Worm (Caenorhabditis elegans) whole organism, young adult: Measurements from ENCODE around the gene C04E6.8.

ENCODE experiments used
- B0035.1 ChIP-seq: sonication (generic microtip); optimal IDR thresholded peaks from 2 replicates; lab custom pipeline; 2016; ENCODE audit warnings: missing genetic modification characterization, mild to moderate bottlenecking, missing compliant biosample characterization, missing genotype, missing genetic modification reagents
- D2030.7 ChIP-seq: fragments of 200-800 bp; sonication (Bioruptor generic); IDR thresholded peaks from 2 replicates; pipeline ENCODE4 v1.3.6; 2022; ENCODE audit warnings: missing genetic modification reagents, missing genetic modification characterization, missing compliant biosample characterization
- F52B5.7 ChIP-seq: sonication (generic microtip); optimal IDR thresholded peaks from 2 replicates; lab custom pipeline; 2016; ENCODE audit warnings: mild to moderate bottlenecking, missing genetic modification characterization, missing compliant biosample characterization
- dox-1 ChIP-seq: fragments of 200-800 bp; sonication (Bioruptor generic); IDR thresholded peaks from 2 replicates; pipeline ENCODE4 v1.3.6; 2022; ENCODE audit warnings: missing genetic modification reagents, missing genetic modification characterization, missing compliant biosample characterization
- nhr-27 ChIP-seq: fragments of 200-800 bp; sonication (Bioruptor generic); optimal IDR thresholded peaks from 2 replicates; lab custom pipeline; 2018; ENCODE audit warnings: mild to moderate bottlenecking, missing genetic modification characterization, moderate library complexity, missing compliant biosample characterization
- snpc-3.4 ChIP-seq: sonication (generic microtip); optimal IDR thresholded peaks from 2 replicates; lab custom pipeline; 2017; ENCODE audit warnings: missing genetic modification characterization, mild to moderate bottlenecking, missing compliant biosample characterization, antibody characterized with exemption, moderate library complexity, missing genotype, missing genetic modification reagents
- unc-62 ChIP-seq: fragments of 150-350 bp; optimal IDR thresholded peaks from 2 replicates; lab custom pipeline; 2014; ENCODE audit warnings: missing biosample characterization, missing genetic modification reagents, missing genetic modification characterization

DNA sequence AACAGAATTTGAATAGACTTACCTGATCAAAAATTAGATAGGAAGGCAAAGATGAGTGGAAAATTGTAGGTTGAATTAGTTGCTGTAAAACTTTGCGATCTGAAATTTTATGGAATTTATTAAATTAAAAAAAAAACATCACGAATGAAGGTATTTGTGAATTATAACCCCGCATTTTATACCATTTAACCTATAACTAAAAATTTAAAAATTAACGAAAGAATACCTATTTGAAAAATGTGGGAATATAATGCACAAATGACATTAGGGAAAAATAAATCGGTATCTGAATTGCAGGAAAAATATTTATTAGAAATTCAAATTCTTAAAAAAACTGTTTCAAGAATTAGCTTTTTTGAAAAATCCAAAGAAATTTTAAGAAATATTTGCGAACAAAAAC, 14.4 kb downstream of the C04E6.8 start, which contains the start of gene F26F12.4:
- TF ChIP-seq B0035.1 (no peak), nhr-27 (tag; lab: Kevin White, UChicago) (no peak), F52B5.7 (tag; lab: Kevin White, UChicago) (no peak), unc-62 (GFP tag; lab: Kevin White, UChicago) (no peak), D2030.7 (GFP tag; lab: Robert Waterston, UW) (no peak), snpc-3.4 (no peak), dox-1 (GFP tag; lab: Robert Waterston, UW) (no peak)
